Fruit fly (Drosophila melanogaster): ENCODE results near the gene tacc.

Gene tacc

DNA sequence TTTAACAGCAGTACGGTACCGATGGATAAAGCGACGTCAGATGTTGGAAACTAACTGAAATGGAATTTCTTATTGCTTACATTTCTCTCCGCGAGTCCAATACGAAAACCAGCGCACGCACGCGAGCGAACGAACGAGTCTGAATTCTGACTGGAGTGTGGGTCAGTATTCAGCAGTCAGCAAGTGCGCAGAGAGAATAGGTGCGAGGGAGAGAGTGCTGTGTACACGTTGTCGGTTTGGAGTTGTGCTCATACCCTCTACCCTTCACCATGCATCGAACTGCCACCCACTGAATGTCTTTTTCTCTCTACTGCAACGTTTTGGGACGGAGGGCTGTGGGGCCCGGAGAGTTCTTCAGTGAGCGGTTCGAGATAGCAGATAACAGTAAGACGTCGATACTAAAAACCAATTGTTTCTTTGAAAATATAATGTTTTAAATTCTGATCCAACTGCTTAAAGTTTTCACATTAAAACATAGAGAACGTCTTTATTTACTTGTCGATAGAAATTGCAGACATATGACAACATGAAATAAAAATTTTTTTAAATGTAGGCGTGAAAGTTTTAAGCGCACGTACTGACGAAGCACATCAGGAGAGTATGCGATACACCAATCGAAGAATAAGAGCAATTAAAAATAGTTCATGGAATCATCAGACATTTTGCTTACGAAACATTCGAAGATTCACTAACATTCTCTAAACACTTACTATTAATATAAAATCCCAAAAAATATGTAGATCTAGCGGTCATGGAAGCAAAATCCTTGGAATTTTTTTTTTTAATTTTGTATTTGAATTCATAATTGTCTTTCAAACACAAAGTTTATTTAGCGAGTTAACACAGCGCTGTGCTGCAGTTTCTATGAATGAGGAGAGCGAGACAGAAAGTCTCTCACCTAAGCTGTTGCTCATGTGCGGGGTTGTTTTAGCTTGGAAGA, 9.1 kb downstream of the tacc start (continued):
- TF ChIP-seq gsb-n (tag; optimal IDR thresholded peaks at IDR 0.05), result peak; percentile 70
- TF ChIP-seq twi (tag; optimal IDR thresholded peaks at IDR 0.05), result peak; percentile 58
- TF ChIP-seq ATbp (GFP tag; optimal IDR thresholded peaks at IDR 0.05), result peak; percentile 80
- TF ChIP-seq CG12071 (GFP tag; optimal IDR thresholded peaks at IDR 0.05), result no peak
- peak; percentile 62 for TF ChIP-seq CG5245 (GFP tag; optimal IDR thresholded peaks at IDR 0.05)
- no peak for TF ChIP-seq CG14441 (GFP tag; IDR thresholded peaks at IDR 0.05)
- no peak for TF ChIP-seq sr (GFP tag; IDR thresholded peaks at IDR 0.05)
- peak; percentile 64 for TF ChIP-seq kni (GFP tag; optimal IDR thresholded peaks at IDR 0.05)
- TF ChIP-seq CG6683 (GFP tag; optimal IDR thresholded peaks at IDR 0.05), result peak; percentile 60
- no peak for TF ChIP-seq C15 (GFP tag; IDR thresholded peaks at IDR 0.05)
- TF ChIP-seq hb (GFP tag; IDR thresholded peaks at IDR 0.05; ENCODE audit: partially characterized antibody), result no peak
- TF ChIP-seq Spps (tag; optimal IDR thresholded peaks at IDR 0.05), result peak; percentile 60
- TF ChIP-seq Dad (GFP tag; optimal IDR thresholded peaks at IDR 0.05), result peak; percentile 18
- no peak for TF ChIP-seq CG14014 (GFP tag; IDR thresholded peaks at IDR 0.05)
- TF ChIP-seq crol (GFP tag; IDR thresholded peaks at IDR 0.05), result no peak
- TF ChIP-seq Doc2 (GFP tag; IDR thresholded peaks at IDR 0.05), result no peak
- no peak for TF ChIP-seq CG14667 (GFP tag; IDR thresholded peaks at IDR 0.05)
- peak; percentile 23 for TF ChIP-seq CG18011 (GFP tag; optimal IDR thresholded peaks at IDR 0.05)
- TF ChIP-seq unpg (GFP tag; optimal IDR thresholded peaks at IDR 0.05), result peak; percentile 66
- peak; percentile 59 for TF ChIP-seq CG8281 (tag; optimal IDR thresholded peaks at IDR 0.05)
- TF ChIP-seq MESR4 (GFP tag; optimal IDR thresholded peaks at IDR 0.05), result peak; percentile 1
- peak; percentile 48 for TF ChIP-seq mirr (GFP tag; optimal IDR thresholded peaks at IDR 0.05)
- no peak for TF ChIP-seq CG17912 (GFP tag; optimal IDR thresholded peaks at IDR 0.05)
- peak; percentile 89 for TF ChIP-seq CG7839 (tag; optimal IDR thresholded peaks at IDR 0.05)
- peak; percentile 80 for TF ChIP-seq dmrt11E (tag; optimal IDR thresholded peaks at IDR 0.05)
- TF ChIP-seq CG13424 (tag; optimal IDR thresholded peaks at IDR 0.05), result peak; percentile 89
- no peak for TF ChIP-seq CG17186 (GFP tag; optimal IDR thresholded peaks at IDR 0.05)
- TF ChIP-seq Chrac-16 (GFP tag; optimal IDR thresholded peaks at IDR 0.05), result peak; percentile 88
- TF ChIP-seq CG3847 (GFP tag; IDR thresholded peaks at IDR 0.05), result no peak
- TF ChIP-seq Ets65A (GFP tag), result peak; percentile 97
- no peak for TF ChIP-seq danr (GFP tag; IDR thresholded peaks at IDR 0.05)
- no peak for TF ChIP-seq CG32532 (GFP tag; IDR thresholded peaks at IDR 0.05)
- TF ChIP-seq tio (GFP tag; optimal IDR thresholded peaks at IDR 0.05), result peak; percentile 94
- no peak for TF ChIP-seq sna (GFP tag; IDR thresholded peaks at IDR 0.05; ENCODE audit: partially characterized antibody)
- peak; percentile 90 for TF ChIP-seq CG13775 (GFP tag; optimal IDR thresholded peaks at IDR 0.05)
- no peak for TF ChIP-seq CG7987 (GFP tag; optimal IDR thresholded peaks at IDR 0.05)
- peak; percentile 81 for TF ChIP-seq fu2 (GFP tag; optimal IDR thresholded peaks at IDR 0.05)
- no peak for TF ChIP-seq CG17328 (GFP tag; IDR thresholded peaks at IDR 0.05)
- TF ChIP-seq CG10462 (GFP tag; optimal IDR thresholded peaks at IDR 0.05), result peak; percentile 78
- TF ChIP-seq CG4424 (GFP tag; optimal IDR thresholded peaks at IDR 0.05), result peak; percentile 93
- peak; percentile 87 for TF ChIP-seq bab2 (GFP tag; optimal IDR thresholded peaks at IDR 0.05)
- TF ChIP-seq Nf-YA (GFP tag; IDR thresholded peaks at IDR 0.05), result no peak
- TF ChIP-seq Sry-δ (GFP tag; optimal IDR thresholded peaks at IDR 0.05), result peak; percentile 45
- TF ChIP-seq bbx (GFP tag; IDR thresholded peaks at IDR 0.05; ENCODE audit: partially characterized antibody), result no peak
- TF ChIP-seq Atf6 (GFP tag; IDR thresholded peaks at IDR 0.05), result no peak
- peak; percentile 41 for TF ChIP-seq grn (GFP tag; optimal IDR thresholded peaks at IDR 0.05)
- TF ChIP-seq Trl (optimal IDR thresholded peaks at IDR 0.05), result peak; percentile 90 to 93
- TF ChIP-seq Trl (GFP tag; optimal IDR thresholded peaks at IDR 0.05), result peak; percentile 45
- TF ChIP-seq odd (GFP tag; optimal IDR thresholded peaks at IDR 0.05), result peak; percentile 84

Measured in whole organism, embryonic.